Fruit fly (Drosophila melanogaster) whole organism, embryonic: ENCODE results near the gene CG14400.

Experiments used
- Atf6 ChIP-seq: fragments of 200-800 bp; sonication (Bioruptor generic); IDR thresholded peaks from 2 replicates; pipeline ENCODE4 v1.3.6; 2022; ENCODE audit warnings: missing biosample characterization, missing genetic modification characterization
- CG10565 ChIP-seq: fragments of 200-800 bp; sonication (Bioruptor generic); optimal IDR thresholded peaks from 3 replicates; lab custom pipeline; 2016; ENCODE audit warnings: missing biosample characterization, mild to moderate bottlenecking, missing genetic modification characterization
- CG12299 ChIP-seq: fragments of 200-800 bp; sonication (Bioruptor generic); optimal IDR thresholded peaks from 2 replicates; lab custom pipeline; 2018; ENCODE audit warnings: missing biosample characterization, mild to moderate bottlenecking, missing genetic modification characterization
- CG13123 ChIP-seq: fragments of 200-800 bp; sonication (Bioruptor generic); optimal IDR thresholded peaks from 2 replicates; lab custom pipeline; 2016; ENCODE audit warnings: missing biosample characterization, missing genetic modification characterization
- CG13287 ChIP-seq: fragments of 200-800 bp; sonication (Bioruptor generic); IDR thresholded peaks from 2 replicates; pipeline ENCODE4 v1.3.6; 2022; ENCODE audit warnings: missing biosample characterization, missing genetic modification characterization; ENCODE audit not compliant: partially characterized antibody
- CG14710 ChIP-seq: fragments of 200-800 bp; sonication (Bioruptor generic); optimal IDR thresholded peaks from 3 replicates; lab custom pipeline; 2019; ENCODE audit warnings: missing biosample characterization, mild to moderate bottlenecking, missing genetic modification characterization, moderate library complexity
- CG14860 ChIP-seq: fragments of 200-800 bp; sonication (Bioruptor generic); IDR thresholded peaks from 3 replicates; pipeline ENCODE4 v1.3.6; 2022; ENCODE audit warnings: missing biosample characterization, missing genetic modification characterization; ENCODE audit not compliant: partially characterized antibody
- CG15696 ChIP-seq: fragments of 200-800 bp; sonication (Bioruptor generic); optimal IDR thresholded peaks from 2 replicates; lab custom pipeline; 2019; ENCODE audit warnings: missing biosample characterization, mild to moderate bottlenecking, missing genetic modification characterization, moderate library complexity
- CG1647 ChIP-seq: fragments of 200-800 bp; sonication (Bioruptor generic); optimal IDR thresholded peaks from 3 replicates; lab custom pipeline; 2016; ENCODE audit warnings: missing biosample characterization, missing genetic modification characterization
- CG16779 ChIP-seq: fragments of 200-800 bp; sonication (Bioruptor generic); IDR thresholded peaks from 2 replicates; pipeline ENCODE4 v1.3.6; 2022; ENCODE audit warnings: missing biosample characterization, missing genetic modification characterization
- CG17912 ChIP-seq: fragments of 200-800 bp; sonication (Bioruptor generic); optimal IDR thresholded peaks from 2 replicates; lab custom pipeline; 2018; ENCODE audit warnings: missing biosample characterization, mild to moderate bottlenecking, missing genetic modification characterization
- CG3163 ChIP-seq: fragments of 200-800 bp; sonication (Bioruptor generic); optimal IDR thresholded peaks from 3 replicates; lab custom pipeline; 2016; ENCODE audit warnings: missing biosample characterization, missing genetic modification characterization
- CG32532 ChIP-seq: fragments of 200-800 bp; sonication (Bioruptor generic); IDR thresholded peaks from 2 replicates; pipeline ENCODE4 v1.3.6; 2022; ENCODE audit warnings: missing biosample characterization, missing genetic modification characterization
- CG5245 ChIP-seq: fragments of 200-800 bp; sonication (Bioruptor generic); optimal IDR thresholded peaks from 3 replicates; lab custom pipeline; 2016; ENCODE audit warnings: missing biosample characterization, missing genetic modification characterization
- CG7357 ChIP-seq: fragments of 200-800 bp; sonication (Bioruptor generic); IDR thresholded peaks from 3 replicates; pipeline ENCODE4 v1.3.6; 2022; ENCODE audit warnings: missing biosample characterization, missing genetic modification characterization
- CG7556 ChIP-seq: fragments of 200-800 bp; sonication (Bioruptor generic); optimal IDR thresholded peaks from 2 replicates; lab custom pipeline; 2017; ENCODE audit warnings: missing biosample characterization, mild to moderate bottlenecking, missing genetic modification characterization
- CG7839 ChIP-seq: fragments of 200-800 bp; sonication (Bioruptor generic); optimal IDR thresholded peaks from 3 replicates; lab custom pipeline; 2018; ENCODE audit warnings: missing biosample characterization, mild to moderate bottlenecking, missing genetic modification characterization, moderate library complexity
- CG7963 ChIP-seq: fragments of 200-800 bp; sonication (Bioruptor generic); IDR thresholded peaks from 3 replicates; pipeline ENCODE4 v1.3.6; 2022; ENCODE audit warnings: missing biosample characterization, missing genetic modification characterization; ENCODE audit not compliant: partially characterized antibody
- CG7987 ChIP-seq: fragments of 200-800 bp; sonication (Bioruptor generic); optimal IDR thresholded peaks from 2 replicates; lab custom pipeline; 2018; ENCODE audit warnings: missing biosample characterization, mild to moderate bottlenecking, missing genetic modification characterization, moderate library complexity
- CG9437 ChIP-seq: fragments of 200-800 bp; sonication (Bioruptor generic); optimal IDR thresholded peaks from 2 replicates; lab custom pipeline; 2018; ENCODE audit warnings: missing biosample characterization, mild to moderate bottlenecking, missing genetic modification characterization
- D19B ChIP-seq: fragments of 200-800 bp; sonication (Bioruptor generic); optimal IDR thresholded peaks from 2 replicates; lab custom pipeline; 2017; ENCODE audit warnings: missing biosample characterization, mild to moderate bottlenecking, missing genetic modification characterization
- Dad ChIP-seq: fragments of 200-800 bp; sonication (Bioruptor generic); optimal IDR thresholded peaks from 3 replicates; lab custom pipeline; 2016; ENCODE audit warnings: missing biosample characterization, missing genetic modification characterization
- Doc3 ChIP-seq: fragments of 200-800 bp; sonication (Bioruptor generic); IDR thresholded peaks from 3 replicates; pipeline ENCODE4 v1.3.6; 2022; ENCODE audit warnings: missing biosample characterization, missing genetic modification characterization; ENCODE audit not compliant: partially characterized antibody
- HLH54F ChIP-seq: fragments of 200-800 bp; sonication (Bioruptor generic); optimal IDR thresholded peaks from 3 replicates; lab custom pipeline; 2016; ENCODE audit warnings: missing biosample characterization, missing genetic modification characterization
- Hr51 ChIP-seq, 2 experiments: fragments of 200-800 bp; sonication (Bioruptor generic); optimal IDR thresholded peaks; 2 replicates in 1 of 2; 3 replicates in 1 of 2; lab custom pipeline; 2016 to 2018; ENCODE audit warnings: missing biosample characterization in 2 of 2, missing genetic modification characterization in 2 of 2, mild to moderate bottlenecking in 1 of 2, moderate library complexity in 1 of 2
- Pdp1 ChIP-seq, 2 experiments: fragments of 200-800 bp; sonication (Bioruptor generic); optimal IDR thresholded peaks; 3 replicates each; lab custom pipeline; 2016; ENCODE audit warnings: missing biosample characterization in 2 of 2, missing genetic modification characterization in 2 of 2, mild to moderate bottlenecking in 1 of 2, moderate library complexity in 1 of 2
- Ptx1 ChIP-seq: fragments of 200-800 bp; sonication (Bioruptor generic); IDR thresholded peaks from 2 replicates; pipeline ENCODE4 v1.3.6; 2022; ENCODE audit warnings: missing biosample characterization, missing genetic modification characterization
- Side ChIP-seq: fragments of 200-800 bp; sonication (Bioruptor generic); optimal IDR thresholded peaks from 2 replicates; lab custom pipeline; 2016; ENCODE audit warnings: missing biosample characterization, missing genetic modification characterization
- Sin3A ChIP-seq: fragments of >200 bp; optimal IDR thresholded peaks from 2 replicates; lab custom pipeline; 2018
- Sox100B ChIP-seq: fragments of 200-800 bp; sonication (Bioruptor generic); optimal IDR thresholded peaks from 3 replicates; lab custom pipeline; 2018; ENCODE audit warnings: missing biosample characterization, mild to moderate bottlenecking, missing genetic modification characterization
- Stat92E ChIP-seq, 3 experiments: fragments of >200 bp in 2 of 3; fragments of 200-800 bp in 1 of 3; sonication (Bioruptor generic) in 1 of 3; optimal IDR thresholded peaks; 2 replicates each; lab custom pipeline; 2017 to 2019; ENCODE audit warnings: missing biosample characterization in 3 of 3, missing genetic modification characterization in 3 of 3, mild to moderate bottlenecking in 1 of 3, moderate library complexity in 1 of 3
- ash1 ChIP-seq: fragments of 200-800 bp; sonication (Bioruptor generic); optimal IDR thresholded peaks from 2 replicates; lab custom pipeline; 2018; ENCODE audit warnings: missing biosample characterization, mild to moderate bottlenecking, missing genetic modification characterization
- btn ChIP-seq: fragments of 200-800 bp; sonication (Bioruptor generic); optimal IDR thresholded peaks from 2 replicates; lab custom pipeline; 2016; ENCODE audit warnings: missing biosample characterization, missing genetic modification characterization
- disco-r ChIP-seq: fragments of 200-800 bp; sonication (Bioruptor generic); optimal IDR thresholded peaks from 2 replicates; lab custom pipeline; 2016; ENCODE audit warnings: missing biosample characterization, missing genetic modification characterization
- dm ChIP-seq: fragments of 200-800 bp; sonication (Bioruptor generic); optimal IDR thresholded peaks from 3 replicates; lab custom pipeline; 2016; ENCODE audit warnings: missing biosample characterization, missing genetic modification characterization
- dmrt11E ChIP-seq: fragments of 200-800 bp; sonication (Bioruptor generic); optimal IDR thresholded peaks from 3 replicates; lab custom pipeline; 2018; ENCODE audit warnings: missing biosample characterization, mild to moderate bottlenecking, missing genetic modification characterization, moderate library complexity
- dmrt99B ChIP-seq: fragments of 200-800 bp; sonication (Bioruptor generic); optimal IDR thresholded peaks from 2 replicates; lab custom pipeline; 2018; ENCODE audit warnings: missing biosample characterization, mild to moderate bottlenecking, missing genetic modification characterization, moderate library complexity
- exex ChIP-seq: fragments of 200-800 bp; sonication (Bioruptor generic); optimal IDR thresholded peaks from 4 replicates; lab custom pipeline; 2018; ENCODE audit warnings: missing biosample characterization, mild to moderate bottlenecking, missing genetic modification characterization, moderate library complexity
- fru ChIP-seq: fragments of >200 bp; optimal IDR thresholded peaks from 2 replicates; lab custom pipeline; 2017
- gce ChIP-seq: fragments of 200-800 bp; sonication (Bioruptor generic); IDR thresholded peaks from 3 replicates; pipeline ENCODE4 v1.3.6; 2022; ENCODE audit warnings: missing biosample characterization, missing genetic modification characterization
- mam ChIP-seq: fragments of 200-800 bp; sonication (Bioruptor generic); optimal IDR thresholded peaks from 3 replicates; lab custom pipeline; 2016; ENCODE audit warnings: missing biosample characterization, missing genetic modification characterization
- p53 ChIP-seq: fragments of 200-800 bp; sonication (Bioruptor generic); optimal IDR thresholded peaks from 2 replicates; lab custom pipeline; 2016; ENCODE audit warnings: missing biosample characterization, missing genetic modification characterization
- shn ChIP-seq: fragments of 200-800 bp; sonication (Bioruptor generic); optimal IDR thresholded peaks from 3 replicates; lab custom pipeline; 2016; ENCODE audit warnings: missing biosample characterization, missing genetic modification characterization
- sima ChIP-seq: fragments of 200-800 bp; sonication (Bioruptor generic); optimal IDR thresholded peaks from 2 replicates; lab custom pipeline; 2016; ENCODE audit warnings: missing biosample characterization, missing genetic modification characterization
- tgo ChIP-seq: fragments of 200-800 bp; sonication (Bioruptor generic); IDR thresholded peaks from 3 replicates; pipeline ENCODE4 v1.3.6; 2022; ENCODE audit warnings: missing biosample characterization, missing genetic modification characterization
- tio ChIP-seq: fragments of 200-800 bp; sonication (Bioruptor generic); optimal IDR thresholded peaks from 2 replicates; lab custom pipeline; 2017; ENCODE audit warnings: missing biosample characterization, missing genetic modification characterization, inconsistent platforms
- trem ChIP-seq: fragments of 200-800 bp; optimal IDR thresholded peaks from 3 replicates; lab custom pipeline; 2019; ENCODE audit warnings: missing biosample characterization, mild to moderate bottlenecking, missing genetic modification characterization, moderate library complexity
- tx ChIP-seq: fragments of 200-800 bp; sonication (Bioruptor generic); optimal IDR thresholded peaks from 2 replicates; lab custom pipeline; 2016; ENCODE audit warnings: missing biosample characterization, missing genetic modification characterization
- wek ChIP-seq: fragments of 200-800 bp; sonication (Bioruptor generic); optimal IDR thresholded peaks from 3 replicates; lab custom pipeline; 2018; ENCODE audit warnings: missing biosample characterization, mild to moderate bottlenecking, missing genetic modification characterization, moderate library complexity
- zen2 ChIP-seq: fragments of 200-800 bp; sonication (Bioruptor generic); IDR thresholded peaks from 3 replicates; pipeline ENCODE4 v1.3.6; 2022; ENCODE audit warnings: missing biosample characterization, missing genetic modification characterization; ENCODE audit not compliant: partially characterized antibody

The CG14400 gene

DNA sequence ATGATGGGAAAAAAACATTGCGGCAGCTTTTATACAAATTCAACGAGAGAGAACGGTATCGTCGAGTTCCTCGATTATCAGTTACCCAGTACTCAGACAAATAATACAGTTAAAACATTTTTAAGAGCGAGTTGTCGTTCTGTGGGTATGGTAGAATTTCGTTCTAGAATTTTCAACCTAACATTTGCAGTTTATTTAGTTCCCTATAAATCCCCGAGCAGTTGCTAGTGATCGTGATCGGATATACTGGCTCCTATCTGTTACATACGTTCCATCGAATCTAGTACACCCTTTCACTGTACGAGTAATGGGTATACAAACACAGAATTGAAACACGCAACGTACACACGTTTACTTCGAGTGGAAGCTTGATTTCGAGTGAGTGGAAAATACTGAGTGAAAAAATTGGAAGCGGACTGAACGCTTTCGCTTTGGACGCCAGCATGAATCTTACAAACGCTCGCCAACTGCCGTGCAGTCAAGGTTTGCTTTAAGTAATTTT lies 7.1 kb upstream of the CG14400 start, which contains the start of gene CG9338 (continued):
- TF ChIP-seq tio (GFP tag; lab: Kevin White, UChicago), result peak; percentile 54
- TF ChIP-seq ash1 (GFP tag; lab: Kevin White, UChicago), result peak; percentile 46
- TF ChIP-seq CG7963 (GFP tag; lab: Robert Waterston, UW), result 0 out of 3 replicates have a peak, but pooled peaks have one; percentile 46
- TF ChIP-seq Doc3 (GFP tag; lab: Robert Waterston, UW), result no peak
- TF ChIP-seq shn (GFP tag; lab: Kevin White, UChicago), result peak; percentile 85
- TF ChIP-seq CG13287 (GFP tag; lab: Robert Waterston, UW), result peak; percentile 54
- TF ChIP-seq CG32532 (GFP tag; lab: Robert Waterston, UW), result peak; percentile 95
- peak; percentile 71 for TF ChIP-seq CG1647
- TF ChIP-seq CG12299 (tag; lab: Kevin White, UChicago), result peak; percentile 76
- peak; percentile 73 for TF ChIP-seq HLH54F (GFP tag; lab: Kevin White, UChicago)
- peak; percentile 74 for TF ChIP-seq CG15696 (tag; lab: Kevin White, UChicago)
- no peak for TF ChIP-seq zen2 (GFP tag; lab: Robert Waterston, UW)
- TF ChIP-seq CG17912, result no peak
- TF ChIP-seq sima, result peak; percentile 74
- TF ChIP-seq CG7556, result peak; percentile 86
- peak; percentile 75 to 84 for TF ChIP-seq Pdp1 (GFP tag; optimal IDR thresholded peaks at IDR 0.05; lab: Kevin White, UChicago)
- peak; percentile 70 for TF ChIP-seq tx (GFP tag; lab: Kevin White, UChicago)
- peak; percentile 82 for TF ChIP-seq CG16779 (GFP tag; lab: Robert Waterston, UW)
- TF ChIP-seq disco-r (GFP tag; lab: Kevin White, UChicago), result peak; percentile 79
- peak; percentile 95 for TF ChIP-seq dmrt99B (tag; lab: Kevin White, UChicago)
- TF ChIP-seq gce (GFP tag; lab: Robert Waterston, UW), result peak; percentile 72; the same call in 2 of the 3 replicates
- TF ChIP-seq Stat92E (GFP tag; optimal IDR thresholded peaks at IDR 0.05; lab: Kevin White, UChicago), result peak in 1 of 3 experiments; percentile 77
- peak; percentile 92 for TF ChIP-seq Sox100B (GFP tag; lab: Kevin White, UChicago)
- peak; percentile 85 for TF ChIP-seq Ptx1
- TF ChIP-seq CG14710 (tag; lab: Kevin White, UChicago), result peak; percentile 91
- TF ChIP-seq CG3163 (GFP tag; lab: Kevin White, UChicago), result peak; percentile 56
- peak; percentile 76 for TF ChIP-seq exex (tag; lab: Kevin White, UChicago)
- TF ChIP-seq dmrt11E, result peak; percentile 30
- TF ChIP-seq CG7987 (GFP tag; lab: Kevin White, UChicago), result peak; percentile 84
- peak; percentile 69 for TF ChIP-seq Dad (GFP tag; lab: Kevin White, UChicago)
- TF ChIP-seq CG14860, result peak; percentile 45; the same call in 1 of the 3 replicates
- peak; percentile 21 for TF ChIP-seq btn (GFP tag; lab: Kevin White, UChicago)
- peak; percentile 92 for TF ChIP-seq trem
- peak; percentile 81 for TF ChIP-seq tgo
- peak; percentile 90 for TF ChIP-seq CG7357 (GFP tag; lab: Robert Waterston, UW)
- peak; percentile 58 for TF ChIP-seq CG9437 (GFP tag; lab: Kevin White, UChicago)
- TF ChIP-seq D19B (GFP tag; lab: Kevin White, UChicago), result peak; percentile 98
- TF ChIP-seq Hr51 (GFP tag; optimal IDR thresholded peaks at IDR 0.05; lab: Kevin White, UChicago), result peak; percentile 56 to 85
- peak; percentile 53 for TF ChIP-seq p53 (GFP tag; lab: Kevin White, UChicago)
- peak; percentile 48 for TF ChIP-seq CG5245 (GFP tag; lab: Kevin White, UChicago)
- TF ChIP-seq CG10565 (GFP tag; lab: Kevin White, UChicago), result peak; percentile 27
- peak; percentile 47 for TF ChIP-seq CG13123
- peak; percentile 39 for TF ChIP-seq wek (GFP tag; lab: Kevin White, UChicago)
- peak; percentile 79 for TF ChIP-seq Side
- no peak for TF ChIP-seq Sin3A (lab: Kevin White, UChicago)
- TF ChIP-seq CG7839 (tag; lab: Kevin White, UChicago), result peak; percentile 85
- peak; percentile 81 for TF ChIP-seq Atf6 (GFP tag; lab: Robert Waterston, UW)
- TF ChIP-seq dm (GFP tag; lab: Kevin White, UChicago), result peak; percentile 64
- TF ChIP-seq fru, result no peak
- TF ChIP-seq mam (GFP tag; lab: Kevin White, UChicago), result peak; percentile 84
